Fruit fly (Drosophila melanogaster) whole organism, pupa: ENCODE data around the gene Lrr47.

Experiments used
- CG12605 ChIP-seq: fragments of 200-800 bp; sonication (Bioruptor generic); IDR thresholded peaks from 2 replicates; pipeline ENCODE4 v1.3.6; 2022; ENCODE audit warnings: missing biosample characterization, missing genetic modification characterization
- CG14655 ChIP-seq: fragments of 200-800 bp; sonication (Bioruptor generic); optimal IDR thresholded peaks from 3 replicates; lab custom pipeline; 2017; ENCODE audit warnings: mild to moderate bottlenecking, missing biosample characterization, missing genetic modification reagents, missing genetic modification characterization
- CG8301 ChIP-seq: fragments of 200-800 bp; sonication (Bioruptor generic); optimal IDR thresholded peaks from 2 replicates; lab custom pipeline; 2018; ENCODE audit warnings: missing biosample characterization, mild to moderate bottlenecking, missing genetic modification characterization
- EcR ChIP-seq: fragments of 200-800 bp; sonication (Bioruptor generic); optimal IDR thresholded peaks from 3 replicates; lab custom pipeline; 2019; ENCODE audit warnings: missing biosample characterization, missing genetic modification characterization, mild to moderate bottlenecking, moderate library complexity, missing genetic modification reagents
- Pif1B ChIP-seq: fragments of 200-800 bp; sonication (Bioruptor generic); optimal IDR thresholded peaks from 3 replicates; lab custom pipeline; 2016; ENCODE audit warnings: missing biosample characterization, missing genetic modification characterization
- Snoo ChIP-seq: fragments of 200-800 bp; sonication (Bioruptor generic); optimal IDR thresholded peaks from 3 replicates; lab custom pipeline; 2017; ENCODE audit warnings: missing biosample characterization, mild to moderate bottlenecking, missing genetic modification characterization, inconsistent platforms
- rn ChIP-seq: fragments of 200-800 bp; sonication (Bioruptor generic); IDR thresholded peaks from 2 replicates; pipeline ENCODE4 v1.3.6; 2022; ENCODE audit warnings: missing biosample characterization, missing genetic modification characterization

DNA sequence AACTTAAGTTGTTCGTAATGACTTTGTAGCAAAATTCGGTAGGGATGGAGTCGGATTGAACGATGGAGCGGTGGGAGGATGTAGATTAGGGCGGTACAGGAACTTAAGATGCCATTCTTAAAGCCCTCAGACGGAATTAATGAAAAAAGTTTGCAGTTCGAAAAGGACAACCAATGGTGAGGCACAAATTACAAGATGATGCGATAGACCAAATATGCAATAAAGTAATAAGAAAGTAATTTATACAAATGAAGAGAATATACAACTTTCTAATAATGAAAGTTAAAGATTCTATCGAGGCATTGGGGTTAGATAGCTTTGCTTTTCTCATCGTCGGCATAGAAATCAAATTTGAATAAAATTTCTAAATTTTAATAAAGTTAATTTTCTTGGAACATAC is 49.8 kb downstream of the Lrr47 start, which contains the start of gene CG6138:
- TF ChIP-seq EcR (GFP tag; lab: Kevin White, UChicago) (no peak), CG14655 (GFP tag; lab: Kevin White, UChicago) (no peak), Pif1B (GFP tag; lab: Kevin White, UChicago) (no peak), CG8301 (tag; lab: Kevin White, UChicago) (no peak), rn (GFP tag; lab: Robert Waterston, UW) (no peak), Snoo (tag; lab: Kevin White, UChicago) (no peak), CG12605 (no peak)
